Worm (Caenorhabditis elegans): ENCODE results near the gene K04H4.5.

Gene K04H4.5

DNA sequence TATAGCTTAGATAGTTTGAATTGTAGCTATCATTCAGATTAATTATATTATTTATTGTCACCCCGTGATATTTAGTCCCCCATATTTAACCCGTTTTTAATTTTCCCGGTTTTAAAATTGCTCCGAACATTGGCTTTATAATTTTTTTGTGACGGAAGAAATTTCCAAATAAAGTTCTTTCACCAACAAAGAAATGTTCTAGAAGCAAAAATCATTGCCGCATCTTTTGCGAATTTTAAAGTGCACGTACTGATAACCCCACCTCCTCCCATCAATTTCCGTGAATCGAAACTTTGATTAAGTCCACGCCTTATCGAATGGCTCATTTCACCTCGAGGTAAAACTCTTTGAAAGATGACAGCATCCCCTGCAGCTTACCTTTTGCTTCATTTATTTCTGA, 34.4 kb upstream of the K04H4.5 start, which contains the start of gene C40H1.7:
C40H1.7 (plus strand) TSS at position 301 of the 400 bp plus-strand sequence.
- TF ChIP-seq madf-2 (tag; optimal IDR thresholded peaks at IDR 0.05) (no peak), fkh-6 (tag; optimal IDR thresholded peaks at IDR 0.05) (no peak), syd-9 (tag; optimal IDR thresholded peaks at IDR 0.05) (no peak), unc-3 (GFP tag; conservative IDR thresholded peaks at IDR 0.05) (no peak), unc-3 (tag; optimal IDR thresholded peaks at IDR 0.05) (no peak), ztf-16 (tag; optimal IDR thresholded peaks at IDR 0.05) (no peak), tbx-7 (tag; optimal IDR thresholded peaks at IDR 0.05) (no peak), ref-2 (tag; optimal IDR thresholded peaks at IDR 0.05) (no peak), ama-1 (optimal IDR thresholded peaks at IDR 0.05) (no peak), hlh-8 (tag; optimal IDR thresholded peaks at IDR 0.05) (no peak), ahr-1 (tag; optimal IDR thresholded peaks at IDR 0.05) (no peak), ceh-6 (GFP tag; optimal IDR thresholded peaks at IDR 0.05) (no peak), ceh-31 (tag; optimal IDR thresholded peaks at IDR 0.05) (no peak), hlh-6 (tag; optimal IDR thresholded peaks at IDR 0.05) (no peak)

DNA sequence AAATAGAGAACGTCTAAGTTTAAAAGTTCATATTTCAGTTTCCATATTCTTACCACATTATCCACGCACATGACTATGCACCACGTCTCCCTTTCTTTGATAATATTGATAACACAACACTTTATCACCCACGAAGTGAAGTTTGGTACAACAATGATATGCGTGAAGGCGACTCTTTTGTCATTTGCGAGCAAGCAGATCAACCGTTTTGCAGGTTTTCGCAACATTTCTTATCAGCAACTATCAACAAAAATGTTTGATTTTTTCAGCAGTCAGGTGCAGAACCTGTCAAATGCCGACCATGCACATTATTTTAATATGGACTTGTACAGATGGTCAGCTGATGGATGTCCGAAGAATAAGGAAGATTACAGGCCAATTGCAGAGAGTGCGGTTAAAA, 32.6 kb upstream of the K04H4.5 start:
- no peak for TF ChIP-seq hlh-6 (tag; optimal IDR thresholded peaks at IDR 0.05)
- peak; percentile 85 for TF ChIP-seq elt-2 (tag; optimal IDR thresholded peaks at IDR 0.05)
- TF ChIP-seq K02D7.2 (tag; optimal IDR thresholded peaks at IDR 0.05) = no peak

DNA sequence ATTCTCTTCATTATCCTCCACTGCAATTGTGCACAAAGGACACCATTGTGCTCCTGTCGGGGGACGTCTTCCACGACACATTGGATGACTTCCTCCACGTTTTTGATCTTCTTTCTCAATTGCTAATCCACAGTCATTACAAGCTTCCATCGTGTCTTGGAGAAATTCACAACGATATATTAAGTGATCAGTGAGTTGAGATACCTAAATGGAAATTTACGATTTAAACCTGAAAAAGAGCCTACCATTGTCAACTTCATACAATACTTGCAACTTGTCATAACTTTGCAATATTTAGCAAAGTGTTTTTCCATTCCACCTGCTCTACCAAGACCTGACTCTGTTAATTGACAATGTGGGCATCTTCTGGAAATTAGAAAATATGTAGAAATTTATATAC, 31.2 kb upstream of the K04H4.5 start:
- TF ChIP-seq fkh-10 (GFP tag; optimal IDR thresholded peaks at IDR 0.05) (no peak), tbx-2 (tag; optimal IDR thresholded peaks at IDR 0.05) (no peak), che-1 (tag; optimal IDR thresholded peaks at IDR 0.05) (no peak), lin-11 (tag; optimal IDR thresholded peaks at IDR 0.05) (no peak), zip-5 (tag; optimal IDR thresholded peaks at IDR 0.05) (no peak), unc-42 (tag; optimal IDR thresholded peaks at IDR 0.05) (no peak), fkh-6 (tag; optimal IDR thresholded peaks at IDR 0.05) (no peak), eyg-1 (tag; optimal IDR thresholded peaks at IDR 0.05) (no peak), odd-2 (tag; optimal IDR thresholded peaks at IDR 0.05) (no peak), ceh-34 (tag; optimal IDR thresholded peaks at IDR 0.05) (no peak), pha-2 (tag; optimal IDR thresholded peaks at IDR 0.05) (no peak), ets-4 (tag; optimal IDR thresholded peaks at IDR 0.05) (no peak), ref-2 (tag; optimal IDR thresholded peaks at IDR 0.05) (no peak)

DNA sequence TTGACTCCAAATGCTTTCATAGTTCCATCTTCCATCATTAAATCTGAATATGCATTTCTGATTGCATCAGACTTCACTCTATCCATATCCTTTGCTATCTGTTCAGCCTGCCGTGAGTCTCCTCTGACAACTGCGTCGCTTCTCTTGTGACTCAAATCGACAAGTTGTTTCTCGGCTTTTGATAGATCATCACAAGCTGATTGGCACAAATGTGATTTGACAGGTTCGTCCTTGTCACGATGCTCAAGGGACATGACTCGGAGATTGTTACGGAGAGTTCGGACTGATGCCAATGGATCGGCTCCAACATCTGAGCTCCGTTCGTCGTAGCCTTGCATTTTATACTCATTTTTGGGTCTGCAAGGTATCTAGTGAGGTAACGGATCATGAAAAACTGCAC, 30.4 kb upstream of the K04H4.5 start:
- TF ChIP-seq ceh-19 (GFP tag; optimal IDR thresholded peaks at IDR 0.05) = no peak
- TF ChIP-seq madf-2 (tag; optimal IDR thresholded peaks at IDR 0.05) = no peak
- peak; percentile 96 for TF ChIP-seq unc-55 (GFP tag; optimal IDR thresholded peaks at IDR 0.05)
- no peak for TF ChIP-seq ceh-6 (GFP tag; optimal IDR thresholded peaks at IDR 0.05)
- TF ChIP-seq ama-1 (optimal IDR thresholded peaks at IDR 0.05) = no peak
- no peak for TF ChIP-seq che-1 (tag; optimal IDR thresholded peaks at IDR 0.05)
- TF ChIP-seq syd-9 (tag; optimal IDR thresholded peaks at IDR 0.05) = no peak
- TF ChIP-seq ceh-18 (tag; optimal IDR thresholded peaks at IDR 0.05) = peak; percentile 23
- no peak for TF ChIP-seq ceh-45 (GFP tag; IDR thresholded peaks at IDR 0.05)

DNA sequence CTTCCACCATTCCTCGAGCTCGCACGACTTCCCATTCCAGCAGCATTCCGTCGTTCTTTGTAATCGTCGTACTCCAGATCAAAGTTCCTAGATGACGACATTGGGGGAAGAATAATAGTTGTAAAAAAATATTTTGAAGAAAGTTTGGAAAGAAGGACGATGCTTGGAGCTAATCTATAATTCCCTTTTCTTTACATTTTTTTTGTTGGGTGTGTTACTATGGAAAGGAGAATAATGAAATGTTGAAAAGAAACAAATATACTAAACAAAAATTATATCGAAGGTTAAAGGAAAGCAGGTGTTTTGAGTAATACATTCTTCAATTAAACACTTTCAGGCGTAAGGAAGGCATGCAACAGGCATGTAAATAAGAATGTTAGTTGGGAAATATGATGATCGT, 29.9 kb upstream of the K04H4.5 start, which contains the start of gene C40H1.3:
C40H1.3 (minus strand) TSS at position 101 of the 400 bp plus-strand sequence.
- TF ChIP-seq zip-5 (tag; optimal IDR thresholded peaks at IDR 0.05) (no peak), pat-9 (tag; optimal IDR thresholded peaks at IDR 0.05) (no peak), hlh-13 (GFP tag; optimal IDR thresholded peaks at IDR 0.05) (no peak), fkh-6 (tag; optimal IDR thresholded peaks at IDR 0.05) (no peak), ceh-18 (tag; optimal IDR thresholded peaks at IDR 0.05) (no peak), ceh-48 (tag; optimal IDR thresholded peaks at IDR 0.05) (no peak), tbx-2 (tag; optimal IDR thresholded peaks at IDR 0.05) (no peak), fax-1 (tag; optimal IDR thresholded peaks at IDR 0.05) (no peak), ceh-31 (tag; optimal IDR thresholded peaks at IDR 0.05) (no peak), elt-4 (tag; optimal IDR thresholded peaks at IDR 0.05) (no peak), ceh-45 (GFP tag; IDR thresholded peaks at IDR 0.05) (no peak)
